Worm (Caenorhabditis elegans): ENCODE results near the gene mlt-11.
A peak's percentile ranks its signal among the peaks of the same experiment; 100 is the strongest.

The mlt-11 gene

DNA sequence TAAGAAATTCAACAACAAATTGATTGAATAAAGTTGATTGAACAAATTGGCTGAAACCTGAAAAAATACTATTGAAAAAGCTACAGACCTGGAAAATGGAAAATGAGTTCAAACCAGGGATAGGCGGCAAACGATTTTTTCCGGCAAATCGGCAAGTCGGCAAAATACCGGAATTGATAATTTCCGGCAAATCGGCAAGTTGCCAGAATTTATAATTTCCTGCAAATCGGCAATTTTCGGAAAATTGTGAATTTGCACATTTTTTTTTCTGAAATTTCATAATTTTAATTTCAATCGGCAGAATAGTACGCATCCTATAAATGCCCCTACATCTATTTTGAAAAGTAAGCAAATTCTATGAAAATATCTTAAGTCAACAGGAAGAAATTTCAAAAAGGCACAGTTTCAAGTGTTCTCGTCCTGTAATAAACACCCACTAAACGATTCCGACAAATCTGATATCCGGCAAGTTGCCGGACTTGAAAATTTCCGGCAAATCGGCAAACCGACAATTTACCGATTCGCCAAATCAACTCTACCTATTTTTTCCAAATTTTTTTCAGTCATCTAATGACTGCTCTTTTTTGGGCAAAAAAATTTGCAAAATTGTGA, 49.9 kb downstream of the mlt-11 start (continued):
- TF ChIP-seq ama-1 (optimal IDR thresholded peaks at IDR 0.05) (peak; percentile 50), ama-1 (GFP tag; optimal IDR thresholded peaks at IDR 0.05) (no peak)

DNA sequence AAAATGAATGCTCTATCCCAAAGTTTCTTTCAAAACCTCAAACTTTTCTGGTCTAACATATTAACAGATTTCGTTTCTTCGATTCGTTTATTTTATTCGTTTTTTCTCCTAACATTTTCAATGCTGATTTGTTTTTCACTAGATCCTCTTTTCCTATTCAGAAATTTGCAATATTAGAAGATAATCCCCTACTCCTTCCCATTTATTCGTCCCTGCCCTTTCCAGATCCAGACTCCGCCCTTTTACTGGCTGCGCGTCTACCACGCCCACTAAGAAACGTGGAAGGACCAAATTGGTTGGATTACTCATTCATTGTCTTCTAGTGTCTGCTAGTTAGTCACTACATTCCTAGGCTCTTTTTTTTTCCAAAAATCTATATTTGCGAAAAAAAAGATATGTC, 54.9 kb downstream of the mlt-11 start, which contains the start of gene Y44A6C.2:
Gene Y44A6C.2, plus strand, starts transcription at position 301 of the 400 bp plus-strand sequence.
- TF ChIP-seq ceh-79 (tag; optimal IDR thresholded peaks at IDR 0.05) (no peak), C17E4.6 (GFP tag; IDR thresholded peaks at IDR 0.05) (no peak), ceh-100 (GFP tag; IDR thresholded peaks at IDR 0.05) (no peak), mxl-1 (tag; optimal IDR thresholded peaks at IDR 0.05) (no peak), D2030.7 (GFP tag; IDR thresholded peaks at IDR 0.05) (no peak), hlh-26 (GFP tag; conservative IDR thresholded peaks at IDR 0.05) (no peak), F39B2.1 (GFP tag; IDR thresholded peaks at IDR 0.05) (no peak), B0261.1 (tag; optimal IDR thresholded peaks at IDR 0.05) (no peak), ztf-22 (GFP tag; optimal IDR thresholded peaks at IDR 0.05) (no peak), lag-1 (GFP tag; IDR thresholded peaks at IDR 0.05) (no peak), hmg-1.2 (GFP tag; IDR thresholded peaks at IDR 0.05) (no peak), ztf-25 (GFP tag; IDR thresholded peaks at IDR 0.05) (no peak), akir-1 (GFP tag; optimal IDR thresholded peaks at IDR 0.05) (no peak), tbp1 (GFP tag; optimal IDR thresholded peaks at IDR 0.05) (no peak), attf-6 (GFP tag; IDR thresholded peaks at IDR 0.05) (no peak), lin-40 (tag; optimal IDR thresholded peaks at IDR 0.05) (no peak)

DNA sequence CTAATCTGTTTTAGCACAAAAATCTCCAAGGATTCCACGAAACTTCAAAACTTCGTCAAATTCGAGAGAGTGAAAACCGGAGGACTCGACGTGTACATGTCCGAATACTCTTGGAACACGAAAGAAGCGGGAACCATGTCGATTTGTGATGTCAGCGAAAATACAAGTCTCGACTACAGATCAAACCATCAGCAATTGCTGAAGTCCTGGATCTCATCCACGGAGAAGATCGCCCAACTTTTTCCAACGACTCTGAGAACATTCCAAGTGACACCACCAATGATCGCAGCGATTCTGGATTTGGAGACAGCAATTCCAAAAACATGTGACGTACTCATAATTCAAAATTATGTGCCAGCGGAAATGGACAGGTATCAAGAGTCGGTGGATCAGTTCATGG, 55.4 kb downstream of the mlt-11 start:
- TF ChIP-seq F39B2.1 (GFP tag; IDR thresholded peaks at IDR 0.05) (no peak), nhr-90 (tag; optimal IDR thresholded peaks at IDR 0.05) (no peak), atf-7 (tag; optimal IDR thresholded peaks at IDR 0.05) (no peak), akir-1 (GFP tag; optimal IDR thresholded peaks at IDR 0.05) (no peak)

DNA sequence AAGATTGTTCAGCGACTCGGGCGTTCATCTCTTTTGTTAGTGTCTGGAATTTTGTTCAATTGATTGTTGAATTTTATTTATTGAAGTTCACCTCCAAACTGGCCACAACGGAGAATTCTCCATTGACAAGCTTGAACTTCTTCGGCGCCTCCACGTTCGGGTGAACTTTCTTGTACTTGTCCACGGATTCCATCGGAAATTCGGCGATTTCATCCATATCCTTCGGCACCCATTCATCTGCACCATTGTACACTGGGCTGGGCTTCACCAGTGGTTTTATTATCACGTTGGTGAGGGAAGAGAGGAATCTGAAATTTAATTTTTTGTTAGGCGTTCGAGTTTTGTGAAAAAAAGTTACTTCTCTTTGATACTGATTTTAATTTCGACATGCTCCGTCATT, 60.5 kb downstream of the mlt-11 start:
- TF ChIP-seq hrde-1 (tag; optimal IDR thresholded peaks at IDR 0.05; ENCODE audit: borderline replicate concordance) (no peak), die-1 (tag; optimal IDR thresholded peaks at IDR 0.05) (no peak), madf-6 (GFP tag; IDR thresholded peaks at IDR 0.05) (no peak), snpc-1.3 (tag; optimal IDR thresholded peaks at IDR 0.05; ENCODE audit: insufficient read depth) (no peak), snpc-3.4 (tag; optimal IDR thresholded peaks at IDR 0.05) (no peak), ztf-26 (tag; optimal IDR thresholded peaks at IDR 0.05) (no peak), let-526 (GFP tag; IDR thresholded peaks at IDR 0.05) (no peak), F33H1.4 (GFP tag; IDR thresholded peaks at IDR 0.05) (no peak)

Data from whole organism, young adult.